Fruit fly (Drosophila melanogaster) whole organism, embryonic: Measurements from ENCODE around the gene CG32302.

Experiments used
- Adf1 ChIP-seq: fragments of 200-800 bp; sonication (Bioruptor generic); IDR thresholded peaks from 2 replicates; pipeline ENCODE4 v1.3.6; 2022; ENCODE audit warnings: missing biosample characterization, missing genetic modification characterization
- CG11085 ChIP-seq: fragments of 200-800 bp; sonication (Bioruptor generic); IDR thresholded peaks from 2 replicates; pipeline ENCODE4 v1.3.6; 2022; ENCODE audit warnings: missing biosample characterization, missing genetic modification characterization
- CG13624 ChIP-seq: fragments of 200-800 bp; sonication (Bioruptor generic); optimal IDR thresholded peaks from 2 replicates; lab custom pipeline; 2016; ENCODE audit warnings: missing biosample characterization, missing genetic modification characterization
- CG16779 ChIP-seq: fragments of 200-800 bp; sonication (Bioruptor generic); IDR thresholded peaks from 2 replicates; pipeline ENCODE4 v1.3.6; 2022; ENCODE audit warnings: missing biosample characterization, missing genetic modification characterization
- CG32772 ChIP-seq: fragments of 200-800 bp; sonication (Bioruptor generic); IDR thresholded peaks from 2 replicates; pipeline ENCODE4 v1.3.6; 2022; ENCODE audit warnings: missing biosample characterization, missing genetic modification characterization
- CG34422 ChIP-seq: fragments of 200-800 bp; sonication (Bioruptor generic); IDR thresholded peaks from 3 replicates; pipeline ENCODE4 v1.3.6; 2022; ENCODE audit warnings: missing biosample characterization, missing genetic modification characterization
- CG4328 ChIP-seq: fragments of 200-800 bp; sonication (Bioruptor generic); optimal IDR thresholded peaks from 3 replicates; lab custom pipeline; 2017; ENCODE audit warnings: missing biosample characterization, missing genetic modification reagents, missing genetic modification characterization
- CG6272 ChIP-seq: fragments of 200-800 bp; sonication (Bioruptor generic); IDR thresholded peaks from 2 replicates; pipeline ENCODE4 v1.3.6; 2022; ENCODE audit warnings: missing biosample characterization, missing genetic modification characterization
- CG7987 ChIP-seq: fragments of 200-800 bp; sonication (Bioruptor generic); optimal IDR thresholded peaks from 2 replicates; lab custom pipeline; 2018; ENCODE audit warnings: missing biosample characterization, mild to moderate bottlenecking, missing genetic modification characterization, moderate library complexity
- CG8924 ChIP-seq: fragments of 200-800 bp; optimal IDR thresholded peaks from 3 replicates; lab custom pipeline; 2019; ENCODE audit warnings: missing biosample characterization, mild to moderate bottlenecking, missing genetic modification characterization, moderate library complexity
- Chrac-16 ChIP-seq: fragments of 200-800 bp; sonication (Bioruptor generic); optimal IDR thresholded peaks from 3 replicates; lab custom pipeline; 2016; ENCODE audit warnings: missing biosample characterization, missing genetic modification characterization
- HLH4C ChIP-seq: fragments of 200-800 bp; sonication (Bioruptor generic); IDR thresholded peaks from 3 replicates; pipeline ENCODE4 v1.3.6; 2022; ENCODE audit warnings: missing biosample characterization, missing genetic modification characterization; ENCODE audit not compliant: partially characterized antibody
- Hey ChIP-seq: fragments of 200-800 bp; sonication (Bioruptor generic); optimal IDR thresholded peaks from 3 replicates; lab custom pipeline; 2018; ENCODE audit warnings: missing biosample characterization, mild to moderate bottlenecking, missing genetic modification characterization
- Med ChIP-seq: fragments of 200-800 bp; sonication (Bioruptor generic); peaks from one replicate; lab custom pipeline; 2016; ENCODE audit warnings: missing biosample characterization, missing genetic modification characterization, mild to moderate bottlenecking, inconsistent platforms, moderate library complexity
- Rfx ChIP-seq: fragments of 200-800 bp; sonication (Bioruptor generic); IDR thresholded peaks from 2 replicates; pipeline ENCODE4 v1.3.6; 2022; ENCODE audit warnings: missing biosample characterization, missing genetic modification characterization
- Trl ChIP-seq, 3 experiments: fragments of >200 bp in 2 of 3; fragments of 200-800 bp in 1 of 3; sonication (Bioruptor generic) in 1 of 3; optimal IDR thresholded peaks; 2 replicates in 1 of 3; 3 replicates in 2 of 3; lab custom pipeline; 2016 to 2017; ENCODE audit warnings: missing biosample characterization in 1 of 3, missing genetic modification characterization in 1 of 3
- bcd ChIP-seq: fragments of 200-800 bp; sonication (Bioruptor generic); optimal IDR thresholded peaks from 2 replicates; lab custom pipeline; 2017; ENCODE audit warnings: missing biosample characterization, mild to moderate bottlenecking, missing genetic modification characterization
- chinmo ChIP-seq: fragments of 200-800 bp; sonication (Bioruptor generic); IDR thresholded peaks from 4 replicates; pipeline ENCODE4 v1.3.6; 2022; ENCODE audit warnings: missing biosample characterization, missing genetic modification characterization; ENCODE audit not compliant: partially characterized antibody
- dati ChIP-seq: fragments of 200-800 bp; sonication (Bioruptor generic); IDR thresholded peaks from 2 replicates; pipeline ENCODE4 v1.3.6; 2022; ENCODE audit warnings: missing biosample characterization, missing genetic modification characterization
- ewg ChIP-seq: fragments of 200-800 bp; sonication (Bioruptor generic); optimal IDR thresholded peaks from 3 replicates; lab custom pipeline; 2017; ENCODE audit warnings: mild to moderate bottlenecking, missing biosample characterization, missing genetic modification reagents, missing genetic modification characterization
- her ChIP-seq: fragments of 200-800 bp; sonication (Bioruptor generic); optimal IDR thresholded peaks from 2 replicates; lab custom pipeline; 2016; ENCODE audit warnings: missing biosample characterization, missing genetic modification characterization
- insv ChIP-seq, 2 experiments: fragments of 200-800 bp; sonication (Bioruptor generic); optimal IDR thresholded peaks; 3 replicates each; lab custom pipeline; 2016 to 2018; ENCODE audit warnings: missing biosample characterization in 2 of 2, missing genetic modification characterization in 2 of 2
- kah ChIP-seq: fragments of 200-800 bp; sonication (Bioruptor generic); optimal IDR thresholded peaks from 2 replicates; lab custom pipeline; 2018; ENCODE audit warnings: missing biosample characterization, mild to moderate bottlenecking, missing genetic modification characterization
- klu ChIP-seq: fragments of 200-800 bp; sonication (Bioruptor generic); IDR thresholded peaks from 2 replicates; pipeline ENCODE4 v1.3.6; 2022; ENCODE audit warnings: missing biosample characterization, missing genetic modification characterization
- lab ChIP-seq: fragments of 200-800 bp; sonication (Bioruptor generic); optimal IDR thresholded peaks from 3 replicates; lab custom pipeline; 2017; ENCODE audit warnings: missing biosample characterization, missing genetic modification characterization, mild to moderate bottlenecking, moderate library complexity, missing genetic modification reagents
- lbe ChIP-seq: fragments of 200-800 bp; sonication (Bioruptor generic); optimal IDR thresholded peaks from 2 replicates; lab custom pipeline; 2016; ENCODE audit warnings: missing biosample characterization, mild to moderate bottlenecking, missing genetic modification characterization
- nerfin-1 ChIP-seq: fragments of 200-800 bp; sonication (Bioruptor generic); optimal IDR thresholded peaks from 3 replicates; lab custom pipeline; 2019; ENCODE audit warnings: missing biosample characterization, mild to moderate bottlenecking, missing genetic modification characterization, moderate library complexity
- pho ChIP-seq: fragments of 200-800 bp; sonication (Bioruptor generic); optimal IDR thresholded peaks from 2 replicates; lab custom pipeline; 2016; ENCODE audit warnings: missing biosample characterization, missing genetic modification characterization
- prd ChIP-seq, 3 experiments: fragments of >200 bp in 2 of 3; fragments of 200-800 bp in 1 of 3; sonication (Bioruptor generic) in 1 of 3; optimal IDR thresholded peaks in 2 of 3; IDR thresholded peaks in 1 of 3; 2 replicates in 2 of 3; 3 replicates in 1 of 3; pipeline versions ENCODE4 v1.3.6 to Lab custom; 2017 to 2022; ENCODE audit warnings: missing biosample characterization in 1 of 3, missing genetic modification characterization in 1 of 3
- pros ChIP-seq: fragments of 200-800 bp; sonication (Bioruptor generic); optimal IDR thresholded peaks from 3 replicates; lab custom pipeline; 2019; ENCODE audit warnings: missing biosample characterization, mild to moderate bottlenecking, missing genetic modification characterization, moderate library complexity
- scrt ChIP-seq: fragments of 200-800 bp; sonication (Bioruptor generic); optimal IDR thresholded peaks from 2 replicates; lab custom pipeline; 2018; ENCODE audit warnings: missing biosample characterization, mild to moderate bottlenecking, missing genetic modification characterization, moderate library complexity
- seq ChIP-seq: fragments of 200-800 bp; sonication (Bioruptor generic); IDR thresholded peaks from 2 replicates; pipeline ENCODE4 v1.3.6; 2022; ENCODE audit warnings: missing biosample characterization, missing genetic modification characterization
- sob ChIP-seq: fragments of 200-800 bp; sonication (Bioruptor generic); IDR thresholded peaks from 2 replicates; pipeline ENCODE4 v1.3.6; 2022; ENCODE audit warnings: missing biosample characterization, missing genetic modification characterization
- ssp ChIP-seq: fragments of 200-800 bp; sonication (Bioruptor generic); IDR thresholded peaks from 2 replicates; pipeline ENCODE4 v1.3.6; 2022; ENCODE audit warnings: missing biosample characterization, missing genetic modification characterization
- unpg ChIP-seq: fragments of 200-800 bp; sonication (Bioruptor generic); optimal IDR thresholded peaks from 3 replicates; lab custom pipeline; 2018; ENCODE audit warnings: missing biosample characterization, mild to moderate bottlenecking, missing genetic modification characterization, moderate library complexity
- vfl ChIP-seq: fragments of 200-800 bp; sonication (Bioruptor generic); optimal IDR thresholded peaks from 2 replicates; lab custom pipeline; 2016; ENCODE audit warnings: missing biosample characterization, missing genetic modification characterization

Gene CG32302

DNA sequence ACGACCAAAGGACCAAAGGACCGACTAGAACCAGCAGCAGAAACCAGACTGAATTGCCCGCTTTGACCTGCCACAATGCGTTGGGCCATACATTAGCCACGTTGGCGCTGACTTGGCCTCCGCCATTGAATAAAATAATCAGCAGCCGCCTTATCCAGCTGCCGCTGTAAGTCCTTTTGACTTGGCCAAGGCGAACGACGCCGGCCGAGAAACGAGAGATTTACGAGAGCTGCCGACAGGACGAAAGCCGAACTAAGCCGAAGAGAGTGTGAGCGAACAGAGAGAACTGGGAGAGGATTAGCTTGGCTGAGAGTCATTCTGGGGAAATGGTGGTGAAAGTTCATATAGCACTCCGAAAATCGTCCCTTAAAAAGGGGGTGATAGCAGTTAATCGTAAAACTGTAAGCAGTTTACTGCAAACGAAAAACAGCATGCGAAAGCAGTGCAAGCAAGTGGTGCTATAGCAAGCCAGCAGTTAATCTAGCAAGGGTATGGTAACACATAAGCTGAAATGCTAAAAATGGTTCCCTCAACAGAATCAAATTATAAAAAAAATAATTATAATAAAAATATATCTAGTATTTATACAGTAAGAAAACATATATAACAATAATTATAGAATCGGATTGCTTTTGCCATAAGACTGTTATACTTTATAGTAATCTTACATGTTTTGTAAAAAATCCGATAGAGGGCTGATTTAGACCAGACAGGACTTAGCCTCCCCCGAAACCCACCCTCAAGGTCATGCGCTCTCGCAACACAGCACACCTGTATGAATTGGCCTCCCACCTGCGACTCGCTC is 40.1 kb upstream of the CG32302 start (continued):
- TF ChIP-seq insv (GFP tag; optimal IDR thresholded peaks at IDR 0.05; lab: Kevin White, UChicago): no peak

DNA sequence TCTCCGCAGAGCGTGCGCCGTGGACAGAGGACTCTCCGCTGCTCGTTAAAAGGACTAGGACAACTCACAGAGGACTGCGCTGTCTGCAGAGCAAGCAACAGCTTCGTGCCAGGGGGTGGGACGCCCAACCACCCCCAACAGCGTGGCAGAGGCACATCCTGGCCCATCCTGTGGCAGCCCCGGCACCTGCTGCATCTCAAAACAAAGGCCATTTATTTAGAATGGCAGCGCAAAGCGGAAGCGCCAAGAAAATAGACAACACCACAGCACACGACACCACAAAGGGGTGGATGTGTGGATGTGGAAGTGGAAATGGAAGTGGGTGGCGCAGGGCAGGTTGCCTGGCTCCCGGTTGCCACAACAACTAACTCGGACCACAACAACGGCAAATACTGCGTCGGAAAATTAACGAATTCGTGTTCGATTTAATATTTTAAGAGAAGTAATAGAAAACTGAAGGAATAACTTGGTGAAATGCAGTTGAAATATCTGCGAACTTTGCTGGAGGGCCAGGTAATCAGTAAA is 39.4 kb upstream of the CG32302 start, which contains the start of gene Oseg2:
TSS of gene Oseg2 (plus strand) at position 475 of the 525 bp plus-strand sequence.
- TF ChIP-seq Chrac-16 (GFP tag; lab: Kevin White, UChicago): no peak
- TF ChIP-seq Adf1 (GFP tag; lab: Robert Waterston, UW): peak; percentile 68; the same call in 1 of the 2 replicates
- no peak for TF ChIP-seq lab (GFP tag; lab: Kevin White, UChicago)
- TF ChIP-seq Trl (optimal IDR thresholded peaks at IDR 0.05; lab: Kevin White, UChicago): peak; percentile 4 to 34
- TF ChIP-seq Trl (GFP tag; optimal IDR thresholded peaks at IDR 0.05; lab: Kevin White, UChicago): no peak
- TF ChIP-seq lbe: no peak
- no peak for TF ChIP-seq her (GFP tag; lab: Kevin White, UChicago)
- TF ChIP-seq Hey: peak; percentile 32
- peak; percentile 99 for TF ChIP-seq ewg (GFP tag; lab: Kevin White, UChicago)
- TF ChIP-seq CG11085 (GFP tag; lab: Robert Waterston, UW): no peak
- TF ChIP-seq vfl (GFP tag; lab: Kevin White, UChicago): no peak
- TF ChIP-seq Med (GFP tag; lab: Kevin White, UChicago): peak; percentile 10
- no peak for TF ChIP-seq CG4328 (GFP tag; lab: Kevin White, UChicago)
- TF ChIP-seq bcd (GFP tag; lab: Kevin White, UChicago): no peak
- TF ChIP-seq Rfx (GFP tag; lab: Robert Waterston, UW): peak; percentile 17; the same call in 1 of the 2 replicates
- TF ChIP-seq CG32772 (GFP tag; lab: Robert Waterston, UW): no peak
- TF ChIP-seq ssp: no peak
- no peak for TF ChIP-seq CG7987 (GFP tag; lab: Kevin White, UChicago)
- TF ChIP-seq klu: 0 out of 2 replicates have a peak, but pooled peaks have one; percentile 29
- no peak for TF ChIP-seq dati (GFP tag; lab: Robert Waterston, UW)
- TF ChIP-seq chinmo (GFP tag; lab: Robert Waterston, UW): 0 out of 4 replicates have a peak, but pooled peaks have one; percentile 53
- TF ChIP-seq kah (GFP tag; lab: Kevin White, UChicago): peak; percentile 37
- TF ChIP-seq CG8924: no peak
- TF ChIP-seq sob (GFP tag; lab: Robert Waterston, UW): no peak
- TF ChIP-seq CG6272 (GFP tag; lab: Robert Waterston, UW): no peak
- TF ChIP-seq CG16779 (GFP tag; lab: Robert Waterston, UW): peak; percentile 36; the same call in 1 of the 2 replicates
- TF ChIP-seq prd (optimal IDR thresholded peaks at IDR 0.05; lab: Kevin White, UChicago): no peak
- 0 out of 3 replicates have a peak, but pooled peaks have one; percentile 10 for TF ChIP-seq prd (GFP tag; IDR thresholded peaks at IDR 0.05; lab: Robert Waterston, UW)
- peak; percentile 100 for TF ChIP-seq scrt (GFP tag; lab: Kevin White, UChicago)
- TF ChIP-seq HLH4C: 0 out of 3 replicates have a peak, but pooled peaks have one; percentile 9
- peak; percentile 49 for TF ChIP-seq nerfin-1
- peak; percentile 82 for TF ChIP-seq seq (GFP tag; lab: Robert Waterston, UW)
- peak; percentile 71; the same call in 1 of the 3 replicates for TF ChIP-seq CG34422 (GFP tag; lab: Robert Waterston, UW)
- no peak for TF ChIP-seq pho (GFP tag; lab: Kevin White, UChicago)
- peak; percentile 56 for TF ChIP-seq pros (GFP tag; lab: Kevin White, UChicago)
- no peak for TF ChIP-seq unpg (GFP tag; lab: Kevin White, UChicago)
- no peak for TF ChIP-seq CG13624 (GFP tag; lab: Kevin White, UChicago)
- TF ChIP-seq, all 482 proteins: peak for 17
